Worm (Caenorhabditis elegans) whole organism, L2 larva: ENCODE results near the gene dpf-1.
A peak's percentile ranks its signal among the peaks of the same experiment; 100 is the strongest.

Source experiments
- ceh-82 ChIP-seq: fragments of 150-350 bp; optimal IDR thresholded peaks from 2 replicates; lab custom pipeline; 2014; ENCODE audit warnings: missing biosample characterization, missing genetic modification characterization
- fos-1 ChIP-seq: fragments of 150-350 bp; optimal IDR thresholded peaks from 2 replicates; lab custom pipeline; 2014; ENCODE audit warnings: missing biosample characterization, missing genetic modification characterization
- mdl-1 ChIP-seq, 2 experiments: fragments of 150-350 bp in 1 of 2; sonication (generic microtip) in 1 of 2; optimal IDR thresholded peaks; 2 replicates each; lab custom pipeline; 2017; ENCODE audit warnings: missing biosample characterization in 2 of 2, missing genetic modification characterization in 2 of 2
- nhr-25 ChIP-seq: fragments of 150-350 bp; sonication (generic microtip); optimal IDR thresholded peaks from 3 replicates; lab custom pipeline; 2014; ENCODE audit warnings: missing biosample characterization, missing genetic modification characterization
- nhr-77 ChIP-seq: fragments of 150-350 bp; optimal IDR thresholded peaks from 2 replicates; lab custom pipeline; 2014; ENCODE audit warnings: missing biosample characterization, missing genetic modification characterization
- snpc-4 ChIP-seq: fragments of 150-350 bp; optimal IDR thresholded peaks from 2 replicates; lab custom pipeline; 2014; ENCODE audit warnings: missing biosample characterization, missing genetic modification characterization
- unc-39 ChIP-seq: fragments of 150-350 bp; optimal IDR thresholded peaks from 2 replicates; lab custom pipeline; 2014; ENCODE audit warnings: missing biosample characterization, missing genetic modification characterization

ce11 chrV:15483563-15483962 is 12.4 kb downstream of the dpf-1 start:
- TF ChIP-seq unc-39 (no peak), nhr-25 (tag; lab: Kevin White, UChicago) (no peak), mdl-1 (tag; optimal IDR thresholded peaks at IDR 0.05; lab: Kevin White, UChicago) (no peak), nhr-77 (no peak), ceh-82 (tag; lab: Kevin White, UChicago) (no peak), fos-1 (peak; percentile 15), snpc-4 (tag; lab: Kevin White, UChicago) (no peak)
